Worm (Caenorhabditis elegans): ENCODE results near the gene elt-7.

elt-7 gene

DNA sequence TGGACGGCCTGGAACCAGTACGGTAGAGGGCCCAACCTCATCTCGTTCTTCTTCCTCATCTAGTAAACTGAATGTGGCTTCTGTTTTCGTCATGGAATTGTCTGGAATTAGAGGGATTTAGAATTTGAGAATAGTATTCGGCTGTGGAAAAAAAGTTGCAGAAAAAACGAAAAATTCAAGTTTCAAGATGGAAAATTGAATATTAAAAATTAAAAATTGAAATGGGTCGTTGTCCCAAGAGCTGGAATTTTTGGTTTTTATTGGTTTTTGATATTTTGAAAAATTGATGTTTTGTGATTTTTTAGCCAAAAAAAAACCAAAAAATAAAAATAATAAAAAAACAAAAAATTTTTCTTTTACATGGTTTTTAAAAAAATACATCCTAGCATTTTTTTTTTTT lies 35.4 kb downstream of the elt-7 start, which contains the start of gene R02F11.3:
TSS of gene R02F11.3 (minus strand) at position 101 of the 400 bp plus-strand sequence.
- no peak for TF ChIP-seq unc-62 (GFP tag; optimal IDR thresholded peaks at IDR 0.05)

DNA sequence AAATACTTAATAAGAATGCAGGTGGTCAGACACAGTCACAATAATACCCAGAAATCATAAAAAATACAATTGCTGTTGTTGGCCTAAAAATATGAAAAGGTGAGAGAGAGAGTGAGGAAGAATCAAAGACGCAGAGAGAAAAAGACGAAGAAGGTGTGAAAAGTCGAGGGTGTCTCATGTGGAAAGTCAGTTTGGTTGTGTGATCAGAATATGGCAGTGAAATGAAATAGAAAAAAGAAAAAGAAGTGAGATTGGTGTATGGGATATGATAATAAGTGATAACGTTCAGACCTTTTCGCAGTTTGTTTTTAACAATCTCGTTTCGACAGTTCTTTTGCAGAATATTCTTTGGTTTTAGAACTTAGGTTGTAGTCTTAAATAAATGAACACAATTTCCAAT lies 36.4 kb downstream of the elt-7 start:
- no peak for TF ChIP-seq unc-62 (GFP tag; optimal IDR thresholded peaks at IDR 0.05)

DNA sequence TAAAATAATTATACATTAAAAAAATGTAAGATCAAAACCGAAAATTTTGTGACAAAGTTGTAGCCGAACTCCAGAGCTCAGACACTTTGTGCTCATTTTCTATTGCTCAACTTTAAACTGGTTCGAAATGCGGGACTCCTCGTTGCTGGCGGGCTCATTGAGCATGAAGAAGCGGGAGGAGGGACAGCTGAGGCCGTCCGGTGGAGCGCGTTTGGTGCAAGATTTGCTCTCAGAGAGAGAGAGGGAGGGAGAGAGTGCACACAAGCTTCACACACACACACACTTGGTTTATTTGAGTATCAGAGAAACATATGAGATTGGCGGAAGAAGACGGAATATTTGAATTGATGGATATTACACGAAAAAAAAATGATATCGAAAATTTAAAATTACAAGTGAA lies 40.2 kb downstream of the elt-7 start:
- TF ChIP-seq unc-62 (GFP tag; optimal IDR thresholded peaks at IDR 0.05), result no peak

DNA sequence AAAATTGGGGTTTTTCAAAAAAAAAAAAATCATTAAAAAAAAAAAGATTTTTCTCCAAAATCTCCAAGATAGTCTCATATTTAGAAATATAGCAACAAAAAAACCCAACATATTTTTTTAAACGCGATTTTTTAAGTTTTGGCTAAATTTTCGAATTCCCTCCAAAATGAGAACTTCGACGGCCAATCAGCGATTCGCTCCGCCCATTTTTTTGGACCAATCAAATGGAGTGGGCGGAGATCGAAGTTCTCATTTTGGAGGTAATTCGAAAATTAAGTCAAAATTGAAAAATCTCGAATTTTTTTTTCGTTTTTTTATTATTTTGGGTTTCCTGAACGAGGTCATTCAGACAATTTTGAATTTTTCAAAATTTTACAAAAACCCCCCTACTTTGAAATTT lies 43.4 kb downstream of the elt-7 start:
- no peak for TF ChIP-seq unc-62 (GFP tag; optimal IDR thresholded peaks at IDR 0.05)

DNA sequence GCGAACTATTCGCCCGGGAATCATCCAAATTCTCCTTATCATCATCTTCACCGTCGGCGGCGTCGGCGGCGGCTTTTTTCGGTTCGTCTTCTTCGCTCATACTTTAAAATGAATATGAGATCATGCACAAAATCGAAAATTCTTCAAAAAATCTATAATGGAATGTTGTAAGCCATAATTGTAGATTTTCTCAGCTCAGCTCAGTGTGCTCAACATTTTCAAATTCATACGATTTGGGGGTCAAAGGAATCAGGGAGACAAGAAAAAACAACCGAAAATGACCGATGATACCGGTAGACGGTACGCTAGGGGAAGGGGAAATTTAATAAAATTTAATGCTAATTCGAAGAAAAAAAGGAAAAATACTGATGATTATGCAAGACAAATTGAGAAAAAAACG lies 48.1 kb downstream of the elt-7 start, which contains the start of gene ccep-97:
TSS of gene ccep-97 (minus strand) at position 101 of the 400 bp plus-strand sequence.
- TF ChIP-seq unc-62 (GFP tag; optimal IDR thresholded peaks at IDR 0.05), result no peak

DNA sequence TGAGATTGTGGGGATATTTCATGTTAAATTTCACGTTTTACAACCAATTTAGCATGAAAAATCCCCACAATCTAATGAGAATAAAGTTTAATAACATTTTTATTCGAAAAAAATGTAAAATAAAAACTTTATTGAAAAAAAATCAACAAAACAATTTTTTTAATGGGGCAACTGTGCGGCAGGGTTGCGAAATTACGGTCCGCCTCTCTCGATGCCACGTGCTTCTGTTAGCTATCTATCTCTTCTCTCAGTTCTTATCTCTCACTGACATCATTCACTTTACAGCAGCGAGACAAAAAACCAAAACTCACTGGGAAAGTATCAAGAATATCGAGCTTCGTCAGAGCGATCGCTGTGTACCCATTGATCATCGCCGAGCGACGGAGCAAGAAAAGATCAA lies 50.1 kb downstream of the elt-7 start:
- TF ChIP-seq unc-62 (GFP tag; optimal IDR thresholded peaks at IDR 0.05), result no peak

Data from whole organism, dauer.